Fruit fly (Drosophila melanogaster) whole organism, embryonic: Measurements from ENCODE around the gene Pgcl.

ENCODE experiments used
- CG12391 ChIP-seq: fragments of 200-800 bp; sonication (Bioruptor generic); optimal IDR thresholded peaks from 3 replicates; lab custom pipeline; 2018; ENCODE audit warnings: missing biosample characterization, mild to moderate bottlenecking, missing genetic modification characterization, moderate library complexity
- CG16863 ChIP-seq: fragments of 200-800 bp; sonication (Bioruptor generic); optimal IDR thresholded peaks from 3 replicates; lab custom pipeline; 2016; ENCODE audit warnings: missing biosample characterization, missing genetic modification characterization
- CG18764 ChIP-seq: fragments of 200-800 bp; sonication (Bioruptor generic); optimal IDR thresholded peaks from 3 replicates; lab custom pipeline; 2016; ENCODE audit warnings: missing biosample characterization, missing genetic modification characterization
- CG2202 ChIP-seq: fragments of 200-800 bp; sonication (Bioruptor generic); optimal IDR thresholded peaks from 2 replicates; lab custom pipeline; 2018; ENCODE audit warnings: missing biosample characterization, mild to moderate bottlenecking, missing genetic modification characterization
- CG7357 ChIP-seq: fragments of 200-800 bp; sonication (Bioruptor generic); IDR thresholded peaks from 3 replicates; pipeline ENCODE4 v1.3.6; 2022; ENCODE audit warnings: missing biosample characterization, missing genetic modification characterization
- Lhr ChIP-seq: fragments of 200-800 bp; sonication (Bioruptor generic); optimal IDR thresholded peaks from 3 replicates; lab custom pipeline; 2017; ENCODE audit warnings: mild to moderate bottlenecking, missing biosample characterization, missing genetic modification reagents, missing genetic modification characterization
- gcm2 ChIP-seq: fragments of 200-800 bp; sonication (Bioruptor generic); optimal IDR thresholded peaks from 2 replicates; lab custom pipeline; 2016; ENCODE audit warnings: missing biosample characterization, missing genetic modification characterization
- h ChIP-seq: fragments of >200 bp; optimal IDR thresholded peaks from 2 replicates; lab custom pipeline; 2017
- insv ChIP-seq, 2 experiments: fragments of 200-800 bp; sonication (Bioruptor generic); optimal IDR thresholded peaks; 3 replicates each; lab custom pipeline; 2016 to 2018; ENCODE audit warnings: missing biosample characterization in 2 of 2, missing genetic modification characterization in 2 of 2
- inv ChIP-seq: fragments of 200-800 bp; sonication (Bioruptor generic); IDR thresholded peaks from 2 replicates; pipeline ENCODE4 v1.3.6; 2022; ENCODE audit warnings: missing biosample characterization, missing genetic modification characterization; ENCODE audit not compliant: partially characterized antibody
- psq ChIP-seq: fragments of 200-800 bp; sonication (Bioruptor generic); optimal IDR thresholded peaks from 2 replicates; lab custom pipeline; 2017; ENCODE audit warnings: missing biosample characterization, missing genetic modification characterization
- unpg ChIP-seq: fragments of 200-800 bp; sonication (Bioruptor generic); optimal IDR thresholded peaks from 3 replicates; lab custom pipeline; 2018; ENCODE audit warnings: missing biosample characterization, mild to moderate bottlenecking, missing genetic modification characterization, moderate library complexity

- TF ChIP-seq gcm2 (GFP tag; lab: Kevin White, UChicago), result no peak
- TF ChIP-seq CG7357 (GFP tag; lab: Robert Waterston, UW), result no peak
- TF ChIP-seq CG16863, result no peak
- no peak for TF ChIP-seq insv (GFP tag; optimal IDR thresholded peaks at IDR 0.05; lab: Kevin White, UChicago)
- TF ChIP-seq Lhr (GFP tag; lab: Kevin White, UChicago), result no peak
- no peak for TF ChIP-seq inv (GFP tag; lab: Robert Waterston, UW)
- TF ChIP-seq h (lab: Kevin White, UChicago), result no peak
- TF ChIP-seq CG18764 (GFP tag; lab: Kevin White, UChicago), result no peak
- TF ChIP-seq CG12391 (tag; lab: Kevin White, UChicago), result no peak
- TF ChIP-seq CG2202, result no peak
- no peak for TF ChIP-seq psq (GFP tag; lab: Kevin White, UChicago)
- no peak for TF ChIP-seq unpg
These were observed 45.0 kb downstream of the Pgcl start for dm6 chrX:392242-392641.
